Fruit fly (Drosophila melanogaster) whole organism: ENCODE results near the gene tap.

Source experiments
- CG8478 ChIP-seq: fragments of >200 bp; optimal IDR thresholded peaks from 2 replicates; lab custom pipeline; 2018; ENCODE audit warnings: inconsistent platforms
- psq ChIP-seq: fragments of >200 bp; optimal IDR thresholded peaks from 2 replicates; lab custom pipeline; 2017

DNA sequence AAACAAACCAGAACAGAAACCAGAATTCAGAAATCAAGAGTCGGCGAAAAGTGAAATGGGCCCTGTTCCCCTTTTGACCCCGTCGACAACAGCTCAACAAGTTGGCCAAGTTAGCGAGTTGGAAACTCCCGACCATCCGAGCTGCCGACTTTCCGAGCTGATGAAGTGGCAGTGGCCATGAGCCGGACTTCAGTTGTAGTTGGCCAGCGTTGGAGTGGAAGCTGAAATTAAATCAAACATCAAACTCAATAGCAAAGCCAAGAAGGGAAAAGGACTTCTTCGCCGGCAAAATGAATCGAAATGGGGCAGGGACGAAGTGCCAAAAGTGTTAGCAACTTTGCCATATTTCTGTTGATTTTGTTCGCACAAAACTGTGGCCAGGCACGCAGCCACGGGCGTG is 36.9 kb upstream of the tap start, which contains the start of gene CG13724:
- no peak for TF ChIP-seq CG8478 (lab: Kevin White, UChicago)
- TF ChIP-seq psq: no peak
